Fruit fly (Drosophila melanogaster) whole organism, embryonic: ENCODE measurements around the gene CG4465.

Source experiments
- Atf6 ChIP-seq: fragments of 200-800 bp; sonication (Bioruptor generic); IDR thresholded peaks from 2 replicates; pipeline ENCODE4 v1.3.6; 2022; ENCODE audit warnings: missing biosample characterization, missing genetic modification characterization
- BtbVII ChIP-seq: fragments of 200-800 bp; sonication (Bioruptor generic); optimal IDR thresholded peaks from 3 replicates; lab custom pipeline; 2017; ENCODE audit warnings: missing biosample characterization, mild to moderate bottlenecking, missing genetic modification characterization
- CG10274 ChIP-seq: fragments of 200-800 bp; sonication (Bioruptor generic); optimal IDR thresholded peaks from 3 replicates; lab custom pipeline; 2017; ENCODE audit warnings: missing biosample characterization, mild to moderate bottlenecking, missing genetic modification characterization
- CG11398 ChIP-seq: fragments of 200-800 bp; sonication (Bioruptor generic); optimal IDR thresholded peaks from 2 replicates; lab custom pipeline; 2016; ENCODE audit warnings: missing biosample characterization, missing genetic modification characterization
- CG13775 ChIP-seq: fragments of 200-800 bp; sonication (Bioruptor generic); optimal IDR thresholded peaks from 3 replicates; lab custom pipeline; 2017; ENCODE audit warnings: missing biosample characterization, mild to moderate bottlenecking, missing genetic modification characterization
- CG17328 ChIP-seq: fragments of 200-800 bp; sonication (Bioruptor generic); IDR thresholded peaks from 2 replicates; pipeline ENCODE4 v1.3.6; 2022; ENCODE audit warnings: missing biosample characterization, missing genetic modification characterization
- CG17359 ChIP-seq: fragments of 200-800 bp; sonication (Bioruptor generic); optimal IDR thresholded peaks from 3 replicates; lab custom pipeline; 2018; ENCODE audit warnings: missing biosample characterization, mild to moderate bottlenecking, missing genetic modification characterization, moderate library complexity
- CG17829 ChIP-seq: fragments of 200-800 bp; optimal IDR thresholded peaks from 2 replicates; lab custom pipeline; 2019; ENCODE audit warnings: missing biosample characterization, mild to moderate bottlenecking, missing genetic modification characterization, moderate library complexity
- CG2889 ChIP-seq: fragments of 200-800 bp; sonication (Bioruptor generic); IDR thresholded peaks from 3 replicates; pipeline ENCODE4 v1.3.6; 2022; ENCODE audit warnings: missing biosample characterization, missing genetic modification characterization
- CG30431 ChIP-seq: fragments of 200-800 bp; sonication (Bioruptor generic); optimal IDR thresholded peaks from 2 replicates; lab custom pipeline; 2017; ENCODE audit warnings: missing biosample characterization, missing genetic modification characterization
- CG31388 ChIP-seq: fragments of 200-800 bp; sonication (Bioruptor generic); optimal IDR thresholded peaks from 2 replicates; lab custom pipeline; 2016; ENCODE audit warnings: missing biosample characterization, missing genetic modification characterization
- CG3726 ChIP-seq: fragments of 200-800 bp; sonication (Bioruptor generic); IDR thresholded peaks from 3 replicates; pipeline ENCODE4, ENCODE4 v1.3.6; 2022; ENCODE audit warnings: missing biosample characterization, missing genetic modification characterization
- CG42726 ChIP-seq: fragments of 200-800 bp; sonication (Bioruptor generic); IDR thresholded peaks from 2 replicates; pipeline ENCODE4 v1.3.6; 2022; ENCODE audit warnings: missing biosample characterization, missing genetic modification characterization; ENCODE audit not compliant: partially characterized antibody
- CG4282 ChIP-seq: fragments of 200-800 bp; sonication (Bioruptor generic); optimal IDR thresholded peaks from 2 replicates; lab custom pipeline; 2016; ENCODE audit warnings: missing biosample characterization, missing genetic modification characterization
- CG4707 ChIP-seq: fragments of 200-800 bp; sonication (Bioruptor generic); optimal IDR thresholded peaks from 2 replicates; lab custom pipeline; 2018; ENCODE audit warnings: missing biosample characterization, mild to moderate bottlenecking, missing genetic modification characterization, moderate library complexity
- CG7556 ChIP-seq: fragments of 200-800 bp; sonication (Bioruptor generic); optimal IDR thresholded peaks from 2 replicates; lab custom pipeline; 2017; ENCODE audit warnings: missing biosample characterization, mild to moderate bottlenecking, missing genetic modification characterization
- CG9876 ChIP-seq: fragments of 200-800 bp; sonication (Bioruptor generic); optimal IDR thresholded peaks from 2 replicates; lab custom pipeline; 2016; ENCODE audit warnings: missing biosample characterization, missing genetic modification characterization
- D ChIP-seq, 2 experiments: fragments of 200-800 bp in 1 of 2; fragments of >200 bp in 1 of 2; sonication (Bioruptor generic) in 1 of 2; optimal IDR thresholded peaks; 2 replicates in 1 of 2; 3 replicates in 1 of 2; lab custom pipeline; 2017; ENCODE audit warnings: mild to moderate bottlenecking in 1 of 2, missing biosample characterization in 1 of 2, missing genetic modification characterization in 1 of 2, missing genetic modification reagents in 1 of 2
- Drgx ChIP-seq: fragments of 200-800 bp; sonication (Bioruptor generic); IDR thresholded peaks from 2 replicates; pipeline ENCODE4 v1.3.6; 2022; ENCODE audit warnings: missing biosample characterization, missing genetic modification characterization
- Ets65A ChIP-seq: fragments of 200-800 bp; sonication (Bioruptor generic); peaks from one replicate; lab custom pipeline; 2016; ENCODE audit warnings: missing biosample characterization, missing genetic modification characterization
- HLHmδ ChIP-seq: fragments of 200-800 bp; sonication (Bioruptor generic); optimal IDR thresholded peaks from 2 replicates; lab custom pipeline; 2018; ENCODE audit warnings: missing biosample characterization, mild to moderate bottlenecking, missing genetic modification characterization, moderate library complexity
- Hmr ChIP-seq: fragments of 200-800 bp; sonication (Bioruptor generic); optimal IDR thresholded peaks from 3 replicates; lab custom pipeline; 2017; ENCODE audit warnings: mild to moderate bottlenecking, missing biosample characterization, missing genetic modification reagents, missing genetic modification characterization
- Hr39 ChIP-seq: fragments of >200 bp; optimal IDR thresholded peaks from 2 replicates; lab custom pipeline; 2017
- Lhr ChIP-seq: fragments of 200-800 bp; sonication (Bioruptor generic); optimal IDR thresholded peaks from 3 replicates; lab custom pipeline; 2017; ENCODE audit warnings: mild to moderate bottlenecking, missing biosample characterization, missing genetic modification reagents, missing genetic modification characterization
- MESR4 ChIP-seq: fragments of 200-800 bp; sonication (Bioruptor generic); optimal IDR thresholded peaks from 2 replicates; lab custom pipeline; 2018; ENCODE audit warnings: missing biosample characterization, mild to moderate bottlenecking, missing genetic modification characterization, moderate library complexity
- Neu2 ChIP-seq: fragments of 200-800 bp; sonication (Bioruptor generic); optimal IDR thresholded peaks from 3 replicates; lab custom pipeline; 2016; ENCODE audit warnings: missing biosample characterization, missing genetic modification characterization, borderline replicate concordance
- Sry-β ChIP-seq: fragments of 200-800 bp; sonication (Bioruptor generic); optimal IDR thresholded peaks from 2 replicates; lab custom pipeline; 2018; ENCODE audit warnings: missing biosample characterization, mild to moderate bottlenecking, missing genetic modification characterization, moderate library complexity
- Sry-δ ChIP-seq: fragments of 200-800 bp; sonication (Bioruptor generic); optimal IDR thresholded peaks from 2 replicates; lab custom pipeline; 2016; ENCODE audit warnings: missing biosample characterization, missing genetic modification characterization
- Ssrp ChIP-seq: fragments of 200-800 bp; sonication (Bioruptor generic); optimal IDR thresholded peaks from 2 replicates; lab custom pipeline; 2018; ENCODE audit warnings: missing biosample characterization, mild to moderate bottlenecking, missing genetic modification characterization, moderate library complexity
- Usf ChIP-seq: fragments of 200-800 bp; sonication (Bioruptor generic); optimal IDR thresholded peaks from 2 replicates; lab custom pipeline; 2017; ENCODE audit warnings: missing genotype, missing biosample characterization, missing genetic modification characterization
- al ChIP-seq: fragments of 200-800 bp; sonication (Bioruptor generic); IDR thresholded peaks from 2 replicates; pipeline ENCODE4 v1.3.6; 2022; ENCODE audit warnings: missing biosample characterization, missing genetic modification characterization
- danr ChIP-seq: fragments of 200-800 bp; sonication (Bioruptor generic); IDR thresholded peaks from 2 replicates; pipeline ENCODE4 v1.3.6; 2022; ENCODE audit warnings: missing biosample characterization, missing genetic modification characterization
- dmrt11E ChIP-seq: fragments of 200-800 bp; sonication (Bioruptor generic); optimal IDR thresholded peaks from 3 replicates; lab custom pipeline; 2018; ENCODE audit warnings: missing biosample characterization, mild to moderate bottlenecking, missing genetic modification characterization, moderate library complexity
- fd3F ChIP-seq: fragments of 200-800 bp; sonication (Bioruptor generic); optimal IDR thresholded peaks from 2 replicates; lab custom pipeline; 2018; ENCODE audit warnings: missing biosample characterization, mild to moderate bottlenecking, missing genetic modification characterization, moderate library complexity
- fu2 ChIP-seq: fragments of 200-800 bp; sonication (Bioruptor generic); optimal IDR thresholded peaks from 2 replicates; lab custom pipeline; 2016; ENCODE audit warnings: missing biosample characterization, missing genetic modification characterization
- grn ChIP-seq: fragments of 200-800 bp; sonication (Bioruptor generic); optimal IDR thresholded peaks from 3 replicates; lab custom pipeline; 2017; ENCODE audit warnings: missing biosample characterization, missing genetic modification characterization
- gsb ChIP-seq: fragments of 200-800 bp; sonication (Bioruptor generic); IDR thresholded peaks from 2 replicates; pipeline ENCODE4 v1.3.6; 2022; ENCODE audit warnings: missing biosample characterization, missing genetic modification characterization
- lbe ChIP-seq: fragments of 200-800 bp; sonication (Bioruptor generic); optimal IDR thresholded peaks from 2 replicates; lab custom pipeline; 2016; ENCODE audit warnings: missing biosample characterization, mild to moderate bottlenecking, missing genetic modification characterization
- mirr ChIP-seq: fragments of 200-800 bp; sonication (Bioruptor generic); optimal IDR thresholded peaks from 3 replicates; lab custom pipeline; 2018; ENCODE audit warnings: missing biosample characterization, mild to moderate bottlenecking, missing genetic modification characterization
- nom ChIP-seq: fragments of 200-800 bp; sonication (Bioruptor generic); optimal IDR thresholded peaks from 2 replicates; lab custom pipeline; 2017; ENCODE audit warnings: missing biosample characterization, missing genetic modification characterization, mild to moderate bottlenecking, moderate library complexity, missing genetic modification reagents
- otp ChIP-seq: fragments of 200-800 bp; sonication (Bioruptor generic); IDR thresholded peaks from 3 replicates; pipeline ENCODE4, ENCODE4 v1.3.6; 2022; ENCODE audit warnings: missing biosample characterization, missing genetic modification characterization
- pho ChIP-seq: fragments of 200-800 bp; sonication (Bioruptor generic); optimal IDR thresholded peaks from 2 replicates; lab custom pipeline; 2016; ENCODE audit warnings: missing biosample characterization, missing genetic modification characterization
- scrt ChIP-seq: fragments of 200-800 bp; sonication (Bioruptor generic); optimal IDR thresholded peaks from 2 replicates; lab custom pipeline; 2018; ENCODE audit warnings: missing biosample characterization, mild to moderate bottlenecking, missing genetic modification characterization, moderate library complexity
- sd ChIP-seq: fragments of 200-800 bp; sonication (Bioruptor generic); optimal IDR thresholded peaks from 3 replicates; lab custom pipeline; 2018; ENCODE audit warnings: missing biosample characterization, mild to moderate bottlenecking, missing genetic modification characterization, moderate library complexity
- sim ChIP-seq: fragments of 200-800 bp; sonication (Bioruptor generic); IDR thresholded peaks from 2 replicates; pipeline ENCODE4 v1.3.6; 2022; ENCODE audit warnings: missing biosample characterization, missing genetic modification characterization
- unc-4 ChIP-seq: fragments of 200-800 bp; sonication (Bioruptor generic); IDR thresholded peaks from 2 replicates; pipeline ENCODE4 v1.3.6; 2022; ENCODE audit warnings: missing biosample characterization, missing genetic modification characterization; ENCODE audit not compliant: partially characterized antibody
- vfl ChIP-seq: fragments of 200-800 bp; sonication (Bioruptor generic); optimal IDR thresholded peaks from 2 replicates; lab custom pipeline; 2016; ENCODE audit warnings: missing biosample characterization, missing genetic modification characterization
- vvl ChIP-seq: fragments of 200-800 bp; sonication (Bioruptor generic); IDR thresholded peaks from 2 replicates; pipeline ENCODE4 v1.3.6; 2022; ENCODE audit warnings: missing biosample characterization, missing genetic modification characterization
- zen2 ChIP-seq: fragments of 200-800 bp; sonication (Bioruptor generic); IDR thresholded peaks from 3 replicates; pipeline ENCODE4 v1.3.6; 2022; ENCODE audit warnings: missing biosample characterization, missing genetic modification characterization; ENCODE audit not compliant: partially characterized antibody

CG4465 gene

dm6 chr3R:19902926-19903739 lies 14.5 kb downstream of the CG4465 start, which contains the start of gene ClpX (continued):
- TF ChIP-seq sim (GFP tag; lab: Robert Waterston, UW) (no peak), fd3F (GFP tag; lab: Kevin White, UChicago) (no peak), CG17829 (tag; lab: Kevin White, UChicago) (peak; percentile 34), dmrt11E (tag; lab: Kevin White, UChicago) (no peak), zen2 (GFP tag; lab: Robert Waterston, UW) (peak; percentile 28; the same call in 1 of the 3 replicates), scrt (GFP tag; lab: Kevin White, UChicago) (no peak), unc-4 (GFP tag; lab: Robert Waterston, UW) (peak; percentile 78), vfl (GFP tag; lab: Kevin White, UChicago) (no peak), Sry-δ (peak; percentile 63), mirr (GFP tag; lab: Kevin White, UChicago) (no peak), CG42726 (peak; percentile 46; the same call in 1 of the 2 replicates), MESR4 (GFP tag; lab: Kevin White, UChicago) (peak; percentile 87), Hr39 (lab: Kevin White, UChicago) (no peak), Hmr (GFP tag; lab: Kevin White, UChicago) (no peak), Sry-β (GFP tag; lab: Kevin White, UChicago) (no peak), Usf (GFP tag; lab: Kevin White, UChicago) (no peak), CG13775 (GFP tag; lab: Kevin White, UChicago) (no peak), Ssrp (tag; lab: Kevin White, UChicago) (no peak), Atf6 (GFP tag; lab: Robert Waterston, UW) (no peak), Drgx (no peak), D (optimal IDR thresholded peaks at IDR 0.05; lab: Kevin White, UChicago) (no peak), D (GFP tag; optimal IDR thresholded peaks at IDR 0.05; lab: Kevin White, UChicago) (no peak), CG10274 (GFP tag; lab: Kevin White, UChicago) (no peak), Ets65A (GFP tag; lab: Kevin White, UChicago) (no peak), grn (GFP tag; lab: Kevin White, UChicago) (no peak), CG4282 (GFP tag; lab: Kevin White, UChicago) (peak; percentile 42), CG17359 (tag; lab: Kevin White, UChicago) (no peak), Lhr (GFP tag; lab: Kevin White, UChicago) (no peak), CG2889 (no peak), danr (GFP tag; lab: Robert Waterston, UW) (no peak), HLHmδ (GFP tag; lab: Kevin White, UChicago) (peak; percentile 29), CG3726 (no peak), Neu2 (GFP tag; lab: Kevin White, UChicago) (no peak), lbe (GFP tag; lab: Kevin White, UChicago) (no peak), al (no peak), BtbVII (GFP tag; lab: Kevin White, UChicago) (no peak), pho (GFP tag; lab: Kevin White, UChicago) (no peak), CG17328 (no peak), CG30431 (GFP tag; lab: Kevin White, UChicago) (no peak), gsb (GFP tag; lab: Robert Waterston, UW) (no peak), CG11398 (GFP tag; lab: Kevin White, UChicago) (no peak), CG4707 (GFP tag; lab: Kevin White, UChicago) (peak; percentile 100), CG31388 (GFP tag; lab: Kevin White, UChicago) (no peak), vvl (0 out of 2 replicates have a peak, but pooled peaks have one; percentile 26), fu2 (no peak), CG7556 (GFP tag; lab: Kevin White, UChicago) (no peak), CG9876 (GFP tag; lab: Kevin White, UChicago) (no peak), sd (tag; lab: Kevin White, UChicago) (peak; percentile 24), otp (no peak), nom (no peak)
